Fruit fly (Drosophila melanogaster) whole organism, embryonic: ENCODE results near the gene Jhbp12.
A peak's percentile ranks its signal among the peaks of the same experiment; 100 is the strongest.

Source experiments
- Asciz ChIP-seq: fragments of 200-800 bp; sonication (Bioruptor generic); optimal IDR thresholded peaks from 2 replicates; lab custom pipeline; 2017; ENCODE audit warnings: missing biosample characterization, mild to moderate bottlenecking, missing genetic modification characterization, missing genetic modification reagents
- Awh ChIP-seq: fragments of 200-800 bp; sonication (Bioruptor generic); IDR thresholded peaks from 2 replicates; pipeline ENCODE4, ENCODE4 v1.3.6; 2022; ENCODE audit warnings: missing biosample characterization, missing genetic modification characterization
- BtbVII ChIP-seq: fragments of 200-800 bp; sonication (Bioruptor generic); optimal IDR thresholded peaks from 3 replicates; lab custom pipeline; 2017; ENCODE audit warnings: missing biosample characterization, mild to moderate bottlenecking, missing genetic modification characterization
- CG1024 ChIP-seq: fragments of 200-800 bp; sonication (Bioruptor generic); IDR thresholded peaks from 2 replicates; pipeline ENCODE4 v1.3.6; 2022; ENCODE audit warnings: missing biosample characterization, missing genetic modification characterization
- CG11093 ChIP-seq: fragments of 200-800 bp; sonication (Bioruptor generic); IDR thresholded peaks from 3 replicates; pipeline ENCODE4 v1.3.6; 2022; ENCODE audit warnings: missing biosample characterization, missing genetic modification characterization
- CG12391 ChIP-seq: fragments of 200-800 bp; sonication (Bioruptor generic); optimal IDR thresholded peaks from 3 replicates; lab custom pipeline; 2018; ENCODE audit warnings: missing biosample characterization, mild to moderate bottlenecking, missing genetic modification characterization, moderate library complexity
- CG13424 ChIP-seq: fragments of 200-800 bp; sonication (Bioruptor generic); optimal IDR thresholded peaks from 2 replicates; lab custom pipeline; 2019; ENCODE audit warnings: missing biosample characterization, mild to moderate bottlenecking, missing genetic modification characterization, moderate library complexity
- CG13775 ChIP-seq: fragments of 200-800 bp; sonication (Bioruptor generic); optimal IDR thresholded peaks from 3 replicates; lab custom pipeline; 2017; ENCODE audit warnings: missing biosample characterization, mild to moderate bottlenecking, missing genetic modification characterization
- CG14014 ChIP-seq: fragments of 200-800 bp; sonication (Bioruptor generic); IDR thresholded peaks from 2 replicates; pipeline ENCODE4 v1.3.6; 2022; ENCODE audit warnings: missing biosample characterization, missing genetic modification characterization
- CG15073 ChIP-seq: fragments of 200-800 bp; sonication (Bioruptor generic); optimal IDR thresholded peaks from 2 replicates; lab custom pipeline; 2016; ENCODE audit warnings: missing biosample characterization, missing genetic modification characterization
- CG15514 ChIP-seq: fragments of 200-800 bp; sonication (Bioruptor generic); optimal IDR thresholded peaks from 3 replicates; lab custom pipeline; 2017; ENCODE audit warnings: missing biosample characterization, missing genetic modification characterization, mild to moderate bottlenecking, moderate library complexity, missing genetic modification reagents
- CG17359 ChIP-seq: fragments of 200-800 bp; sonication (Bioruptor generic); optimal IDR thresholded peaks from 3 replicates; lab custom pipeline; 2018; ENCODE audit warnings: missing biosample characterization, mild to moderate bottlenecking, missing genetic modification characterization, moderate library complexity
- CG17802 ChIP-seq: fragments of 200-800 bp; sonication (Bioruptor generic); optimal IDR thresholded peaks from 2 replicates; lab custom pipeline; 2018; ENCODE audit warnings: missing biosample characterization, mild to moderate bottlenecking, missing genetic modification characterization, moderate library complexity
- CG30020 ChIP-seq: fragments of 200-800 bp; optimal IDR thresholded peaks from 2 replicates; lab custom pipeline; 2019; ENCODE audit warnings: missing biosample characterization, mild to moderate bottlenecking, missing genetic modification characterization, moderate library complexity
- CG31224 ChIP-seq: fragments of 200-800 bp; sonication (Bioruptor generic); IDR thresholded peaks from 2 replicates; pipeline ENCODE4 v1.3.6; 2022; ENCODE audit warnings: missing biosample characterization, missing genetic modification characterization
- CG3163 ChIP-seq: fragments of 200-800 bp; sonication (Bioruptor generic); optimal IDR thresholded peaks from 3 replicates; lab custom pipeline; 2016; ENCODE audit warnings: missing biosample characterization, missing genetic modification characterization
- CG3838 ChIP-seq: fragments of 200-800 bp; sonication (Bioruptor generic); optimal IDR thresholded peaks from 3 replicates; lab custom pipeline; 2016; ENCODE audit warnings: missing biosample characterization, missing genetic modification characterization
- CG6791 ChIP-seq: fragments of 200-800 bp; sonication (Bioruptor generic); IDR thresholded peaks from 3 replicates; pipeline ENCODE4 v1.3.6; 2022; ENCODE audit warnings: missing biosample characterization, missing genetic modification characterization; ENCODE audit not compliant: partially characterized antibody
- CG7271 ChIP-seq: fragments of 200-800 bp; sonication (Bioruptor generic); optimal IDR thresholded peaks from 2 replicates; lab custom pipeline; 2018; ENCODE audit warnings: missing biosample characterization, mild to moderate bottlenecking, missing genetic modification characterization, moderate library complexity
- CG7556 ChIP-seq: fragments of 200-800 bp; sonication (Bioruptor generic); optimal IDR thresholded peaks from 2 replicates; lab custom pipeline; 2017; ENCODE audit warnings: missing biosample characterization, mild to moderate bottlenecking, missing genetic modification characterization
- CG8281 ChIP-seq: fragments of 200-800 bp; sonication (Bioruptor generic); optimal IDR thresholded peaks from 2 replicates; lab custom pipeline; 2018; ENCODE audit warnings: missing biosample characterization, mild to moderate bottlenecking, missing genetic modification characterization, moderate library complexity
- Camta ChIP-seq: fragments of 200-800 bp; sonication (Bioruptor generic); optimal IDR thresholded peaks from 2 replicates; lab custom pipeline; 2016; ENCODE audit warnings: missing biosample characterization, missing genetic modification characterization
- GATAe ChIP-seq: fragments of 200-800 bp; sonication (Bioruptor generic); conservative IDR thresholded peaks from 2 replicates; pipeline ENCODE4 v1.3.6; 2022; ENCODE audit warnings: missing biosample characterization, missing genetic modification characterization
- HLH54F ChIP-seq: fragments of 200-800 bp; sonication (Bioruptor generic); optimal IDR thresholded peaks from 3 replicates; lab custom pipeline; 2016; ENCODE audit warnings: missing biosample characterization, missing genetic modification characterization
- HLHmδ ChIP-seq: fragments of 200-800 bp; sonication (Bioruptor generic); optimal IDR thresholded peaks from 2 replicates; lab custom pipeline; 2018; ENCODE audit warnings: missing biosample characterization, mild to moderate bottlenecking, missing genetic modification characterization, moderate library complexity
- Hmr ChIP-seq: fragments of 200-800 bp; sonication (Bioruptor generic); optimal IDR thresholded peaks from 3 replicates; lab custom pipeline; 2017; ENCODE audit warnings: mild to moderate bottlenecking, missing biosample characterization, missing genetic modification reagents, missing genetic modification characterization
- Hr3 ChIP-seq: fragments of 200-800 bp; sonication (Bioruptor generic); optimal IDR thresholded peaks from 3 replicates; lab custom pipeline; 2016; ENCODE audit warnings: missing biosample characterization, missing genetic modification characterization
- MESR4 ChIP-seq: fragments of 200-800 bp; sonication (Bioruptor generic); optimal IDR thresholded peaks from 2 replicates; lab custom pipeline; 2018; ENCODE audit warnings: missing biosample characterization, mild to moderate bottlenecking, missing genetic modification characterization, moderate library complexity
- Mes4 ChIP-seq: fragments of 200-800 bp; sonication (Bioruptor generic); optimal IDR thresholded peaks from 2 replicates; lab custom pipeline; 2016; ENCODE audit warnings: missing biosample characterization, missing genetic modification characterization
- NC2α ChIP-seq: fragments of 200-800 bp; sonication (Bioruptor generic); optimal IDR thresholded peaks from 2 replicates; lab custom pipeline; 2016; ENCODE audit warnings: missing biosample characterization, missing genetic modification characterization
- Neu2 ChIP-seq: fragments of 200-800 bp; sonication (Bioruptor generic); optimal IDR thresholded peaks from 3 replicates; lab custom pipeline; 2016; ENCODE audit warnings: missing biosample characterization, missing genetic modification characterization, borderline replicate concordance
- Ravus ChIP-seq: fragments of 200-800 bp; sonication (Bioruptor generic); IDR thresholded peaks from 2 replicates; pipeline ENCODE4 v1.3.6; 2022; ENCODE audit warnings: missing biosample characterization, missing genetic modification characterization
- Stat92E ChIP-seq, 3 experiments: fragments of >200 bp in 2 of 3; fragments of 200-800 bp in 1 of 3; sonication (Bioruptor generic) in 1 of 3; optimal IDR thresholded peaks; 2 replicates each; lab custom pipeline; 2017 to 2019; ENCODE audit warnings: missing biosample characterization in 3 of 3, missing genetic modification characterization in 3 of 3, mild to moderate bottlenecking in 1 of 3, moderate library complexity in 1 of 3
- Tbp ChIP-seq: fragments of >200 bp; optimal IDR thresholded peaks from 2 replicates; lab custom pipeline; 2018; ENCODE audit warnings: missing biosample characterization, missing genetic modification characterization
- YL-1 ChIP-seq: fragments of 200-800 bp; sonication (Bioruptor generic); optimal IDR thresholded peaks from 3 replicates; lab custom pipeline; 2017; ENCODE audit warnings: missing biosample characterization, mild to moderate bottlenecking, missing genetic modification characterization
- ac ChIP-seq: fragments of 200-800 bp; sonication (Bioruptor generic); optimal IDR thresholded peaks from 3 replicates; lab custom pipeline; 2017; ENCODE audit warnings: missing biosample characterization, mild to moderate bottlenecking, missing genetic modification characterization
- cato ChIP-seq: fragments of 200-800 bp; sonication (Bioruptor generic); optimal IDR thresholded peaks from 2 replicates; lab custom pipeline; 2016; ENCODE audit warnings: missing biosample characterization, missing genetic modification characterization, borderline replicate concordance
- chn ChIP-seq: fragments of 200-800 bp; sonication (Bioruptor generic); optimal IDR thresholded peaks from 2 replicates; lab custom pipeline; 2016; ENCODE audit warnings: missing biosample characterization, missing genetic modification characterization
- croc ChIP-seq: fragments of 200-800 bp; sonication (Bioruptor generic); conservative IDR thresholded peaks from 3 replicates; pipeline ENCODE4 v1.3.6; 2022; ENCODE audit warnings: missing biosample characterization, missing genetic modification characterization
- dmrt99B ChIP-seq: fragments of 200-800 bp; sonication (Bioruptor generic); optimal IDR thresholded peaks from 2 replicates; lab custom pipeline; 2018; ENCODE audit warnings: missing biosample characterization, mild to moderate bottlenecking, missing genetic modification characterization, moderate library complexity
- gfzf ChIP-seq: fragments of 200-800 bp; sonication (Bioruptor generic); optimal IDR thresholded peaks from 2 replicates; lab custom pipeline; 2016; ENCODE audit warnings: missing biosample characterization, mild to moderate bottlenecking, missing genetic modification characterization, moderate library complexity
- hth ChIP-seq: fragments of >200 bp; optimal IDR thresholded peaks from 2 replicates; lab custom pipeline; 2017; ENCODE audit warnings: inconsistent platforms
- lov ChIP-seq, 2 experiments: fragments of 200-800 bp in 1 of 2; fragments of >200 bp in 1 of 2; sonication (Bioruptor generic) in 1 of 2; IDR thresholded peaks in 1 of 2; optimal IDR thresholded peaks in 1 of 2; 2 replicates in 1 of 2; 3 replicates in 1 of 2; pipeline versions ENCODE4 v1.3.6 to Lab custom; 2017 to 2022; ENCODE audit warnings: missing biosample characterization in 1 of 2, missing genetic modification characterization in 1 of 2
- mirr ChIP-seq: fragments of 200-800 bp; sonication (Bioruptor generic); optimal IDR thresholded peaks from 3 replicates; lab custom pipeline; 2018; ENCODE audit warnings: missing biosample characterization, mild to moderate bottlenecking, missing genetic modification characterization
- rib ChIP-seq: fragments of 200-800 bp; sonication (Bioruptor generic); IDR thresholded peaks from 2 replicates; pipeline ENCODE4 v1.3.6; 2022; ENCODE audit warnings: missing biosample characterization, missing genetic modification characterization
- scrt ChIP-seq: fragments of 200-800 bp; sonication (Bioruptor generic); optimal IDR thresholded peaks from 2 replicates; lab custom pipeline; 2018; ENCODE audit warnings: missing biosample characterization, mild to moderate bottlenecking, missing genetic modification characterization, moderate library complexity
- sd ChIP-seq: fragments of 200-800 bp; sonication (Bioruptor generic); optimal IDR thresholded peaks from 3 replicates; lab custom pipeline; 2018; ENCODE audit warnings: missing biosample characterization, mild to moderate bottlenecking, missing genetic modification characterization, moderate library complexity
- trh ChIP-seq: fragments of 200-800 bp; sonication (Bioruptor generic); optimal IDR thresholded peaks from 2 replicates; lab custom pipeline; 2016; ENCODE audit warnings: missing biosample characterization, missing genetic modification characterization
- vnd ChIP-seq: fragments of 200-800 bp; sonication (Bioruptor generic); IDR thresholded peaks from 3 replicates; pipeline ENCODE4 v1.3.6; 2022; ENCODE audit warnings: missing biosample characterization, missing genetic modification characterization; ENCODE audit not compliant: partially characterized antibody
- wdn ChIP-seq: fragments of 200-800 bp; sonication (Bioruptor generic); IDR thresholded peaks from 2 replicates; pipeline ENCODE4 v1.3.6; 2022; ENCODE audit warnings: missing biosample characterization, missing genetic modification characterization

Gene Jhbp12

dm6 chr3R:24574123-24574522, 49.5 kb downstream of the Jhbp12 start (continued):
- TF ChIP-seq Hmr (GFP tag; lab: Kevin White, UChicago), result peak; percentile 85
- no peak for TF ChIP-seq CG8281 (tag; lab: Kevin White, UChicago)
- no peak for TF ChIP-seq GATAe (GFP tag; lab: Robert Waterston, UW)
- no peak for TF ChIP-seq gfzf
- no peak for TF ChIP-seq Tbp (GFP tag; lab: Kevin White, UChicago)
- TF ChIP-seq scrt (GFP tag; lab: Kevin White, UChicago), result peak; percentile 67
- TF ChIP-seq CG12391, result peak; percentile 70
- TF ChIP-seq CG14014 (GFP tag; lab: Robert Waterston, UW), result no peak; the same call in none of the 2 replicates
- no peak for TF ChIP-seq Awh (GFP tag; lab: Robert Waterston, UW)
- peak; percentile 12 for TF ChIP-seq CG3838
- TF ChIP-seq Camta (GFP tag; lab: Kevin White, UChicago), result no peak
- no peak for TF ChIP-seq NC2α
- TF ChIP-seq rib (GFP tag; lab: Robert Waterston, UW), result no peak
- no peak for TF ChIP-seq hth (lab: Kevin White, UChicago)
- no peak for TF ChIP-seq HLHmδ (GFP tag; lab: Kevin White, UChicago)
- peak; percentile 89 for TF ChIP-seq CG7556 (GFP tag; lab: Kevin White, UChicago)
- TF ChIP-seq CG17802, result no peak
- no peak for TF ChIP-seq mirr (GFP tag; lab: Kevin White, UChicago)
- TF ChIP-seq CG15073, result no peak
- TF ChIP-seq CG11093 (GFP tag; lab: Robert Waterston, UW), result no peak
- TF ChIP-seq Mes4 (GFP tag; lab: Kevin White, UChicago), result no peak
- TF ChIP-seq sd, result peak; percentile 48
- TF ChIP-seq Stat92E (GFP tag; optimal IDR thresholded peaks at IDR 0.05; lab: Kevin White, UChicago), result no peak
- no peak for TF ChIP-seq wdn (GFP tag; lab: Robert Waterston, UW)
- peak; percentile 2 for TF ChIP-seq Asciz (GFP tag; lab: Kevin White, UChicago)
- no peak for TF ChIP-seq MESR4 (GFP tag; lab: Kevin White, UChicago)
- TF ChIP-seq Neu2 (GFP tag; lab: Kevin White, UChicago), result no peak
- TF ChIP-seq CG3163 (GFP tag; lab: Kevin White, UChicago), result no peak
- no peak for TF ChIP-seq CG1024
- no peak for TF ChIP-seq croc
- peak; percentile 24 for TF ChIP-seq CG13775
- TF ChIP-seq CG15514 (GFP tag; lab: Kevin White, UChicago), result peak; percentile 34
- TF ChIP-seq CG30020 (tag; lab: Kevin White, UChicago), result no peak
- no peak for TF ChIP-seq lov (optimal IDR thresholded peaks at IDR 0.05; lab: Kevin White, UChicago)
- no peak for TF ChIP-seq lov (GFP tag; IDR thresholded peaks at IDR 0.05; lab: Robert Waterston, UW)
- TF ChIP-seq HLH54F (GFP tag; lab: Kevin White, UChicago), result no peak
- peak; percentile 79 for TF ChIP-seq BtbVII (GFP tag; lab: Kevin White, UChicago)
- TF ChIP-seq YL-1 (GFP tag; lab: Kevin White, UChicago), result no peak
- TF ChIP-seq ac, result no peak
- no peak for TF ChIP-seq chn (GFP tag; lab: Kevin White, UChicago)
- TF ChIP-seq trh (GFP tag; lab: Kevin White, UChicago), result no peak
- no peak for TF ChIP-seq Ravus
- no peak for TF ChIP-seq vnd (GFP tag; lab: Robert Waterston, UW)
- no peak for TF ChIP-seq CG7271
- TF ChIP-seq CG13424 (tag; lab: Kevin White, UChicago), result peak; percentile 70
- TF ChIP-seq CG31224, result no peak
- peak; percentile 64 for TF ChIP-seq dmrt99B
- TF ChIP-seq Hr3 (GFP tag; lab: Kevin White, UChicago), result peak; percentile 37
- TF ChIP-seq CG17359, result peak; percentile 53
- TF ChIP-seq cato (GFP tag; lab: Kevin White, UChicago), result no peak
- TF ChIP-seq CG6791 (GFP tag; lab: Robert Waterston, UW), result no peak
